Fruit fly (Drosophila melanogaster): ENCODE data around the gene Nup35.

Gene Nup35

dm6 chrX:18634716-18635115 is 13.3 kb upstream of the Nup35 start, which contains the start of gene wgn (continued):
- TF ChIP-seq nerfin-1 (tag; optimal IDR thresholded peaks at IDR 0.05) (no peak), tx (GFP tag; optimal IDR thresholded peaks at IDR 0.05) (no peak), ind (GFP tag; optimal IDR thresholded peaks at IDR 0.05) (no peak), knrl (GFP tag; IDR thresholded peaks at IDR 0.05; ENCODE audit: partially characterized antibody) (peak; percentile 68; the same call in 1 of the 3 replicates), Gsc (GFP tag; IDR thresholded peaks at IDR 0.05) (no peak), sqz (GFP tag; optimal IDR thresholded peaks at IDR 0.05) (no peak), Mes4 (GFP tag; optimal IDR thresholded peaks at IDR 0.05) (no peak), CG6791 (GFP tag; IDR thresholded peaks at IDR 0.05; ENCODE audit: partially characterized antibody) (peak; percentile 69), unpg (GFP tag; optimal IDR thresholded peaks at IDR 0.05) (no peak), D (optimal IDR thresholded peaks at IDR 0.05) (no peak), D (GFP tag; optimal IDR thresholded peaks at IDR 0.05) (no peak), ash1 (GFP tag; optimal IDR thresholded peaks at IDR 0.05) (no peak), CG18262 (tag; optimal IDR thresholded peaks at IDR 0.05) (no peak), CG3281 (GFP tag; optimal IDR thresholded peaks at IDR 0.05) (no peak), CG32532 (GFP tag; IDR thresholded peaks at IDR 0.05) (peak; percentile 33; the same call in 1 of the 2 replicates), Dll (GFP tag; IDR thresholded peaks at IDR 0.05; ENCODE audit: partially characterized antibody) (peak; percentile 97), CG12236 (GFP tag; optimal IDR thresholded peaks at IDR 0.05) (no peak), Antp (GFP tag; optimal IDR thresholded peaks at IDR 0.05) (no peak), bigmax (GFP tag; optimal IDR thresholded peaks at IDR 0.05) (no peak), Opbp (GFP tag; IDR thresholded peaks at IDR 0.05; ENCODE audit: partially characterized antibody) (peak; percentile 85), CG17385 (GFP tag; optimal IDR thresholded peaks at IDR 0.05) (peak; percentile 4), Dbx (GFP tag; IDR thresholded peaks at IDR 0.05) (no peak), CG14860 (GFP tag; IDR thresholded peaks at IDR 0.05; ENCODE audit: partially characterized antibody) (peak; percentile 54), run (tag; optimal IDR thresholded peaks at IDR 0.05) (no peak), Trl (optimal IDR thresholded peaks at IDR 0.05) (peak; percentile 33 to 43), Trl (GFP tag; optimal IDR thresholded peaks at IDR 0.05) (no peak), ap (GFP tag; IDR thresholded peaks at IDR 0.05) (no peak), ewg (GFP tag; optimal IDR thresholded peaks at IDR 0.05) (no peak), CG7963 (GFP tag; IDR thresholded peaks at IDR 0.05; ENCODE audit: partially characterized antibody) (peak; percentile 60; the same call in 2 of the 3 replicates), br (optimal IDR thresholded peaks at IDR 0.05) (no peak), ken (GFP tag; IDR thresholded peaks at IDR 0.05) (0 out of 3 replicates have a peak, but pooled peaks have one; percentile 7), Drgx (GFP tag; IDR thresholded peaks at IDR 0.05) (peak; percentile 17; the same call in 1 of the 2 replicates)

dm6 chrX:18635118-18635552 is 12.8 kb upstream of the Nup35 start:
- TF ChIP-seq Blimp-1 (GFP tag; optimal IDR thresholded peaks at IDR 0.05) (no peak), Hr78 (GFP tag; optimal IDR thresholded peaks at IDR 0.05) (no peak), bab2 (GFP tag; optimal IDR thresholded peaks at IDR 0.05) (peak; percentile 25), sim (GFP tag; IDR thresholded peaks at IDR 0.05) (no peak), Stat92E (GFP tag; optimal IDR thresholded peaks at IDR 0.05) (no peak), cato (GFP tag; optimal IDR thresholded peaks at IDR 0.05; ENCODE audit: borderline replicate concordance) (no peak), Dip2 (GFP tag; IDR thresholded peaks at IDR 0.05) (peak; percentile 98), Oli (tag; optimal IDR thresholded peaks at IDR 0.05) (no peak), lbe (GFP tag; optimal IDR thresholded peaks at IDR 0.05) (no peak), nom (GFP tag; optimal IDR thresholded peaks at IDR 0.05) (no peak), ap (GFP tag; IDR thresholded peaks at IDR 0.05) (no peak), ac (GFP tag; optimal IDR thresholded peaks at IDR 0.05) (no peak), CHES-1-like (GFP tag; optimal IDR thresholded peaks at IDR 0.05) (no peak), Side (GFP tag; optimal IDR thresholded peaks at IDR 0.05) (peak; percentile 47), vfl (GFP tag; optimal IDR thresholded peaks at IDR 0.05) (no peak), Nf-YB (GFP tag; optimal IDR thresholded peaks at IDR 0.05) (no peak), gro (GFP tag; optimal IDR thresholded peaks at IDR 0.05) (peak; percentile 43), CG33213 (GFP tag; optimal IDR thresholded peaks at IDR 0.05) (peak; percentile 57), CG8944 (GFP tag; optimal IDR thresholded peaks at IDR 0.05) (peak; percentile 48), sna (GFP tag; IDR thresholded peaks at IDR 0.05; ENCODE audit: partially characterized antibody) (0 out of 2 replicates have a peak, but pooled peaks have one; percentile 60), toy (GFP tag; IDR thresholded peaks at IDR 0.05) (no peak)

Measured in whole organism, embryonic.